Worm (Caenorhabditis elegans): ENCODE results near the gene F25B4.7.
A peak's percentile ranks its signal among the peaks of the same experiment; 100 is the strongest.

F25B4.7 gene

ce11 chrV:5684534-5684933, 2.5 kb downstream of the F25B4.7 start, which contains the start of the genes hmgs-1 and F25B4.4 (continued):
- no peak for TF ChIP-seq lim-7 (GFP tag; IDR thresholded peaks at IDR 0.05)
- peak; percentile 80 for TF ChIP-seq dmd-6 (GFP tag; IDR thresholded peaks at IDR 0.05)
- peak; percentile 50 for TF ChIP-seq nhr-25 (tag; optimal IDR thresholded peaks at IDR 0.05; ENCODE audit: borderline replicate concordance, insufficient read depth)
- TF ChIP-seq hmg-1.1 (GFP tag; IDR thresholded peaks at IDR 0.05): peak; percentile 76
- TF ChIP-seq lin-1 (GFP tag; IDR thresholded peaks at IDR 0.05): no peak
- TF ChIP-seq ceh-20 (GFP tag; IDR thresholded peaks at IDR 0.05): peak; percentile 50
- 0 out of 2 replicates have a peak, but pooled peaks have one; percentile 41 for TF ChIP-seq vab-7 (GFP tag; IDR thresholded peaks at IDR 0.05)
- peak; percentile 1 for TF ChIP-seq nhr-10 (tag; optimal IDR thresholded peaks at IDR 0.05)
- peak; percentile 73 for TF ChIP-seq T26A8.4 (GFP tag; IDR thresholded peaks at IDR 0.05)
- peak; percentile 64 for TF ChIP-seq jun-1 (tag; optimal IDR thresholded peaks at IDR 0.05)
- peak in 1 of 2 experiments; percentile 83 for TF ChIP-seq hif-1 (tag; optimal IDR thresholded peaks at IDR 0.05)
- peak; percentile 85 for TF ChIP-seq dpl-1 (GFP tag; optimal IDR thresholded peaks at IDR 0.05)
- TF ChIP-seq F49E8.2 (tag; optimal IDR thresholded peaks at IDR 0.05; ENCODE audit: borderline replicate concordance): peak; percentile 12
- TF ChIP-seq nhr-102 (tag; optimal IDR thresholded peaks at IDR 0.05): peak; percentile 67
- TF ChIP-seq Y75B8A.6 (GFP tag; IDR thresholded peaks at IDR 0.05): no peak
- TF ChIP-seq unc-62 (GFP tag; optimal IDR thresholded peaks at IDR 0.05 in 1 of 2): peak in 1 of 2 experiments; percentile 83
- TF ChIP-seq unc-62 (tag; optimal IDR thresholded peaks at IDR 0.05): no peak
- TF ChIP-seq nhr-11 (tag; optimal IDR thresholded peaks at IDR 0.05): peak; percentile 95
- TF ChIP-seq ceh-32 (tag; optimal IDR thresholded peaks at IDR 0.05; ENCODE audit: poor library complexity): no peak
- TF ChIP-seq sdz-12 (GFP tag; optimal IDR thresholded peaks at IDR 0.05): no peak
- TF ChIP-seq aha-1 (tag): peak; percentile 94
- TF ChIP-seq spr-3 (GFP tag; optimal IDR thresholded peaks at IDR 0.05): peak; percentile 61
- no peak for TF ChIP-seq nhr-111 (GFP tag; optimal IDR thresholded peaks at IDR 0.05)
- 0 out of 4 replicates have a peak, but pooled peaks of 1 of the 2 experiments have one; percentile 27 for TF ChIP-seq madf-5 (GFP tag; IDR thresholded peaks at IDR 0.05)
- TF ChIP-seq egl-43 (GFP tag; IDR thresholded peaks at IDR 0.05): no peak
- no peak for TF ChIP-seq snpc-1.2 (GFP tag; IDR thresholded peaks at IDR 0.05)
- peak; percentile 85 for TF ChIP-seq hlh-30 (tag; optimal IDR thresholded peaks at IDR 0.05; ENCODE audit: insufficient read depth)
- peak; percentile 67 for TF ChIP-seq zfp-2 (tag; optimal IDR thresholded peaks at IDR 0.05)
- TF ChIP-seq F44E2.7 (GFP tag; IDR thresholded peaks at IDR 0.05): no peak
- TF ChIP-seq pqm-1 (tag; optimal IDR thresholded peaks at IDR 0.05): no peak
- TF ChIP-seq nhr-42 (GFP tag; IDR thresholded peaks at IDR 0.05): peak; percentile 73; the same call in 1 of the 2 replicates
- TF ChIP-seq unc-39 (tag; optimal IDR thresholded peaks at IDR 0.05): no peak
- TF ChIP-seq lin-39 (tag; optimal IDR thresholded peaks at IDR 0.05): no peak
- peak; percentile 10 for TF ChIP-seq mxl-3 (GFP tag; optimal IDR thresholded peaks at IDR 0.05)
- TF ChIP-seq fkh-10 (GFP tag; optimal IDR thresholded peaks at IDR 0.05): peak; percentile 93
- 0 out of 2 replicates have a peak, but pooled peaks have one; percentile 27 for TF ChIP-seq ceh-44 (GFP tag; IDR thresholded peaks at IDR 0.05)
- TF ChIP-seq ctbp-1 (GFP tag; IDR thresholded peaks at IDR 0.05): peak; percentile 62
- TF ChIP-seq nhr-28 (tag; optimal IDR thresholded peaks at IDR 0.05): peak; percentile 73
- TF ChIP-seq spr-1 (tag; optimal IDR thresholded peaks at IDR 0.05): peak; percentile 48
- TF ChIP-seq zfp-3 (GFP tag; conservative IDR thresholded peaks at IDR 0.05): peak; percentile 71; the same call in 1 of the 2 replicates
- TF ChIP-seq nhr-48 (tag; optimal IDR thresholded peaks at IDR 0.05): peak; percentile 49
- TF ChIP-seq nhr-76 (tag; optimal IDR thresholded peaks at IDR 0.05): no peak
- TF ChIP-seq Y105C5A.15 (GFP tag; IDR thresholded peaks at IDR 0.05): no peak
- peak; percentile 87 for TF ChIP-seq lin-38 (GFP tag; IDR thresholded peaks at IDR 0.05)
- TF ChIP-seq daf-16 (GFP tag; optimal IDR thresholded peaks at IDR 0.05): peak in 1 of 2 experiments; percentile 27
- TF ChIP-seq daf-16 (tag; optimal IDR thresholded peaks at IDR 0.05): peak; percentile 33
- peak; percentile 95 for TF ChIP-seq mep-1 (tag; optimal IDR thresholded peaks at IDR 0.05)
- no peak for TF ChIP-seq zip-11 (GFP tag; IDR thresholded peaks at IDR 0.05)
- no peak for TF ChIP-seq gei-8 (GFP tag; optimal IDR thresholded peaks at IDR 0.05)
- no peak for TF ChIP-seq ceh-28 (tag; optimal IDR thresholded peaks at IDR 0.05)
- TF ChIP-seq duxl-1 (tag; optimal IDR thresholded peaks at IDR 0.05; ENCODE audit: poor library complexity): peak; percentile 52

Data from whole organism, L4 larva.